Worm (Caenorhabditis elegans) whole organism, L4/young adult: Measurements from ENCODE around the gene F11D11.4.

Experiments
- W03F9.2 ChIP-seq: fragments of 150-350 bp; optimal IDR thresholded peaks from 2 replicates; lab custom pipeline; 2014; ENCODE audit warnings: missing biosample characterization, missing genetic modification characterization
- dao-5 ChIP-seq: sonication (generic microtip); optimal IDR thresholded peaks from 2 replicates; lab custom pipeline; 2016; ENCODE audit warnings: missing genotype, missing genetic modification characterization, moderate library complexity, missing compliant biosample characterization
- him-1 ChIP-seq: sonication (generic microtip); optimal IDR thresholded peaks from 2 replicates; lab custom pipeline; 2016; ENCODE audit warnings: missing genotype, missing genetic modification reagents, missing genetic modification characterization, missing compliant biosample characterization

- no peak for TF ChIP-seq W03F9.2 (tag; lab: Kevin White, UChicago)
- TF ChIP-seq him-1, result no peak
- TF ChIP-seq dao-5, result no peak
Measured at ce11 chrV:18787417-18787918, 26.3 kb downstream of the F11D11.4 start, which contains the start of gene Y17D7B.2.
